Fruit fly (Drosophila melanogaster) whole organism, embryonic: ENCODE data around the gene Xport-B.

Experiments
- ATbp ChIP-seq: fragments of 200-800 bp; sonication (Bioruptor generic); optimal IDR thresholded peaks from 2 replicates; lab custom pipeline; 2017; ENCODE audit warnings: missing biosample characterization, mild to moderate bottlenecking, missing genetic modification characterization, missing genetic modification reagents
- Bteb2 ChIP-seq: fragments of 200-800 bp; sonication (Bioruptor generic); optimal IDR thresholded peaks from 2 replicates; lab custom pipeline; 2016; ENCODE audit warnings: missing biosample characterization, missing genetic modification characterization
- CG10431 ChIP-seq: fragments of 200-800 bp; sonication (Bioruptor generic); optimal IDR thresholded peaks from 3 replicates; lab custom pipeline; 2018; ENCODE audit warnings: missing biosample characterization, mild to moderate bottlenecking, missing genetic modification characterization
- CG10959 ChIP-seq: fragments of 200-800 bp; sonication (Bioruptor generic); IDR thresholded peaks from 2 replicates; pipeline ENCODE4 v1.3.6; 2022; ENCODE audit warnings: missing biosample characterization, missing genetic modification characterization
- CG16779 ChIP-seq: fragments of 200-800 bp; sonication (Bioruptor generic); IDR thresholded peaks from 2 replicates; pipeline ENCODE4 v1.3.6; 2022; ENCODE audit warnings: missing biosample characterization, missing genetic modification characterization
- CG17829 ChIP-seq: fragments of 200-800 bp; optimal IDR thresholded peaks from 2 replicates; lab custom pipeline; 2019; ENCODE audit warnings: missing biosample characterization, mild to moderate bottlenecking, missing genetic modification characterization, moderate library complexity
- CG1832 ChIP-seq: fragments of 200-800 bp; sonication (Bioruptor generic); optimal IDR thresholded peaks from 2 replicates; lab custom pipeline; 2017; ENCODE audit warnings: missing biosample characterization, mild to moderate bottlenecking, missing genetic modification characterization, inconsistent platforms
- CG18764 ChIP-seq: fragments of 200-800 bp; sonication (Bioruptor generic); optimal IDR thresholded peaks from 3 replicates; lab custom pipeline; 2016; ENCODE audit warnings: missing biosample characterization, missing genetic modification characterization
- CG31224 ChIP-seq: fragments of 200-800 bp; sonication (Bioruptor generic); IDR thresholded peaks from 2 replicates; pipeline ENCODE4 v1.3.6; 2022; ENCODE audit warnings: missing biosample characterization, missing genetic modification characterization
- CG3407 ChIP-seq: fragments of 200-800 bp; sonication (Bioruptor generic); optimal IDR thresholded peaks from 2 replicates; lab custom pipeline; 2018; ENCODE audit warnings: missing biosample characterization, mild to moderate bottlenecking, missing genetic modification characterization
- CG3847 ChIP-seq: fragments of 200-800 bp; sonication (Bioruptor generic); IDR thresholded peaks from 2 replicates; pipeline ENCODE4 v1.3.6; 2022; ENCODE audit warnings: missing biosample characterization, missing genetic modification characterization
- CG3995 ChIP-seq: fragments of 200-800 bp; sonication (Bioruptor generic); optimal IDR thresholded peaks from 3 replicates; lab custom pipeline; 2016; ENCODE audit warnings: missing biosample characterization, missing genetic modification characterization
- CG42726 ChIP-seq: fragments of 200-800 bp; sonication (Bioruptor generic); IDR thresholded peaks from 2 replicates; pipeline ENCODE4 v1.3.6; 2022; ENCODE audit warnings: missing biosample characterization, missing genetic modification characterization; ENCODE audit not compliant: partially characterized antibody
- CG6272 ChIP-seq: fragments of 200-800 bp; sonication (Bioruptor generic); IDR thresholded peaks from 2 replicates; pipeline ENCODE4 v1.3.6; 2022; ENCODE audit warnings: missing biosample characterization, missing genetic modification characterization
- CG7745 ChIP-seq: fragments of 200-800 bp; sonication (Bioruptor generic); optimal IDR thresholded peaks from 2 replicates; lab custom pipeline; 2018; ENCODE audit warnings: missing biosample characterization, mild to moderate bottlenecking, missing genetic modification characterization, moderate library complexity
- CG9215 ChIP-seq: fragments of 200-800 bp; sonication (Bioruptor generic); IDR thresholded peaks from 2 replicates; pipeline ENCODE4 v1.3.6; 2022; ENCODE audit warnings: missing biosample characterization, missing genetic modification characterization
- CkIIα-i1 ChIP-seq: fragments of 200-800 bp; sonication (Bioruptor generic); IDR thresholded peaks from 2 replicates; pipeline ENCODE4 v1.3.6; 2022; ENCODE audit warnings: missing biosample characterization, missing genetic modification characterization
- Doc2 ChIP-seq: fragments of 200-800 bp; sonication (Bioruptor generic); IDR thresholded peaks from 2 replicates; pipeline ENCODE4 v1.3.6; 2022; ENCODE audit warnings: missing biosample characterization, missing genetic modification characterization
- H15 ChIP-seq: fragments of 200-800 bp; sonication (Bioruptor generic); IDR thresholded peaks from 3 replicates; pipeline ENCODE4 v1.3.6; 2022; ENCODE audit warnings: missing biosample characterization, missing genetic modification characterization
- HmgD ChIP-seq: fragments of 200-800 bp; sonication (Bioruptor generic); optimal IDR thresholded peaks from 3 replicates; lab custom pipeline; 2016; ENCODE audit warnings: missing biosample characterization, missing genetic modification characterization
- Hmx ChIP-seq: fragments of 200-800 bp; sonication (Bioruptor generic); optimal IDR thresholded peaks from 2 replicates; lab custom pipeline; 2016; ENCODE audit warnings: missing biosample characterization, missing genetic modification characterization
- MESR4 ChIP-seq: fragments of 200-800 bp; sonication (Bioruptor generic); optimal IDR thresholded peaks from 2 replicates; lab custom pipeline; 2018; ENCODE audit warnings: missing biosample characterization, mild to moderate bottlenecking, missing genetic modification characterization, moderate library complexity
- Oaz ChIP-seq: fragments of 200-800 bp; sonication (Bioruptor generic); IDR thresholded peaks from 2 replicates; pipeline ENCODE4 v1.3.6; 2022; ENCODE audit warnings: missing biosample characterization, missing genetic modification characterization
- Sox102F ChIP-seq: fragments of 200-800 bp; sonication (Bioruptor generic); optimal IDR thresholded peaks from 2 replicates; lab custom pipeline; 2018; ENCODE audit warnings: missing biosample characterization, mild to moderate bottlenecking, missing genetic modification characterization, moderate library complexity
- TFAM ChIP-seq: fragments of 200-800 bp; sonication (Bioruptor generic); optimal IDR thresholded peaks from 2 replicates; lab custom pipeline; 2017; ENCODE audit warnings: missing biosample characterization, missing genetic modification characterization, inconsistent platforms
- amos ChIP-seq: fragments of 200-800 bp; sonication (Bioruptor generic); IDR thresholded peaks from 2 replicates; pipeline ENCODE4 v1.3.6; 2022; ENCODE audit warnings: missing biosample characterization, missing genetic modification characterization; ENCODE audit not compliant: partially characterized antibody
- aop ChIP-seq: fragments of 200-800 bp; sonication (Bioruptor generic); IDR thresholded peaks from 2 replicates; pipeline ENCODE4 v1.3.6; 2022; ENCODE audit warnings: missing biosample characterization, missing genetic modification characterization
- ap ChIP-seq: fragments of 200-800 bp; sonication (Bioruptor generic); IDR thresholded peaks from 2 replicates; pipeline ENCODE4 v1.3.6; 2022; ENCODE audit warnings: missing biosample characterization, missing genetic modification characterization
- ase ChIP-seq: fragments of 200-800 bp; sonication (Bioruptor generic); IDR thresholded peaks from 3 replicates; pipeline ENCODE4 v1.3.6; 2022; ENCODE audit warnings: missing biosample characterization, missing genetic modification characterization
- bab2 ChIP-seq: fragments of 200-800 bp; sonication (Bioruptor generic); optimal IDR thresholded peaks from 2 replicates; lab custom pipeline; 2016; ENCODE audit warnings: missing biosample characterization, missing genetic modification characterization
- br ChIP-seq: fragments of >200 bp; optimal IDR thresholded peaks from 2 replicates; lab custom pipeline; 2017
- cato ChIP-seq: fragments of 200-800 bp; sonication (Bioruptor generic); optimal IDR thresholded peaks from 2 replicates; lab custom pipeline; 2016; ENCODE audit warnings: missing biosample characterization, missing genetic modification characterization, borderline replicate concordance
- cg ChIP-seq: fragments of 200-800 bp; sonication (Bioruptor generic); optimal IDR thresholded peaks from 3 replicates; lab custom pipeline; 2019; ENCODE audit warnings: missing biosample characterization, mild to moderate bottlenecking, missing genetic modification characterization, moderate library complexity
- dm ChIP-seq: fragments of 200-800 bp; sonication (Bioruptor generic); optimal IDR thresholded peaks from 3 replicates; lab custom pipeline; 2016; ENCODE audit warnings: missing biosample characterization, missing genetic modification characterization
- eve ChIP-seq, 2 experiments: fragments of >200 bp; optimal IDR thresholded peaks; 2 replicates each; lab custom pipeline; 2017; ENCODE audit warnings: missing biosample characterization in 2 of 2, missing genetic modification characterization in 2 of 2
- fd96Cb ChIP-seq: fragments of 200-800 bp; sonication (Bioruptor generic); optimal IDR thresholded peaks from 2 replicates; lab custom pipeline; 2018; ENCODE audit warnings: missing biosample characterization, mild to moderate bottlenecking, missing genetic modification characterization, moderate library complexity
- gem ChIP-seq: fragments of 200-800 bp; sonication (Bioruptor generic); optimal IDR thresholded peaks from 2 replicates; lab custom pipeline; 2019; ENCODE audit warnings: missing biosample characterization, mild to moderate bottlenecking, missing genetic modification characterization, moderate library complexity
- gfzf ChIP-seq: fragments of 200-800 bp; sonication (Bioruptor generic); optimal IDR thresholded peaks from 2 replicates; lab custom pipeline; 2016; ENCODE audit warnings: missing biosample characterization, mild to moderate bottlenecking, missing genetic modification characterization, moderate library complexity
- jumu ChIP-seq: fragments of 200-800 bp; sonication (Bioruptor generic); optimal IDR thresholded peaks from 3 replicates; lab custom pipeline; 2016; ENCODE audit warnings: missing biosample characterization, missing genetic modification characterization
- ken ChIP-seq: fragments of 200-800 bp; sonication (Bioruptor generic); IDR thresholded peaks from 3 replicates; pipeline ENCODE4 v1.3.6; 2022; ENCODE audit warnings: missing biosample characterization, missing genetic modification characterization
- mam ChIP-seq: fragments of 200-800 bp; sonication (Bioruptor generic); optimal IDR thresholded peaks from 3 replicates; lab custom pipeline; 2016; ENCODE audit warnings: missing biosample characterization, missing genetic modification characterization
- oc ChIP-seq: fragments of 200-800 bp; sonication (Bioruptor generic); optimal IDR thresholded peaks from 2 replicates; lab custom pipeline; 2018; ENCODE audit warnings: missing biosample characterization, mild to moderate bottlenecking, missing genetic modification characterization, moderate library complexity
- otp ChIP-seq: fragments of 200-800 bp; sonication (Bioruptor generic); IDR thresholded peaks from 3 replicates; pipeline ENCODE4, ENCODE4 v1.3.6; 2022; ENCODE audit warnings: missing biosample characterization, missing genetic modification characterization
- pan ChIP-seq, 4 experiments: fragments of >200 bp in 3 of 4; fragments of 200-800 bp in 1 of 4; sonication (Bioruptor generic) in 1 of 4; optimal IDR thresholded peaks in 3 of 4; IDR thresholded peaks in 1 of 4; 2 replicates each; pipeline versions ENCODE4 v1.3.6 to Lab custom; 2017 to 2022; ENCODE audit warnings: missing biosample characterization in 2 of 4, missing genetic modification characterization in 2 of 4, mixed read lengths in 1 of 4
- peb ChIP-seq: fragments of 200-800 bp; sonication (Bioruptor generic); IDR thresholded peaks from 2 replicates; pipeline ENCODE4 v1.3.6; 2022; ENCODE audit warnings: missing biosample characterization, missing genetic modification characterization
- sc ChIP-seq, 3 experiments: fragments of >200 bp in 2 of 3; fragments of 200-800 bp in 1 of 3; sonication (Bioruptor generic) in 1 of 3; optimal IDR thresholded peaks; 2 replicates in 2 of 3; 3 replicates in 1 of 3; lab custom pipeline; 2017; ENCODE audit warnings: mild to moderate bottlenecking in 1 of 3, missing biosample characterization in 1 of 3, missing genetic modification characterization in 1 of 3, missing genetic modification reagents in 1 of 3
- slou ChIP-seq: fragments of 200-800 bp; sonication (Bioruptor generic); optimal IDR thresholded peaks from 3 replicates; lab custom pipeline; 2016; ENCODE audit warnings: missing biosample characterization, missing genetic modification characterization
- sqz ChIP-seq: fragments of 200-800 bp; sonication (Bioruptor generic); optimal IDR thresholded peaks from 3 replicates; lab custom pipeline; 2018; ENCODE audit warnings: missing biosample characterization, mild to moderate bottlenecking, missing genetic modification characterization
- ssp ChIP-seq: fragments of 200-800 bp; sonication (Bioruptor generic); IDR thresholded peaks from 2 replicates; pipeline ENCODE4 v1.3.6; 2022; ENCODE audit warnings: missing biosample characterization, missing genetic modification characterization

The Xport-B gene

dm6 chr3R:19875118-19875887 lies 39.9 kb downstream of the Xport-B start, which contains the start of gene Mrp5 (continued):
- 0 out of 2 replicates have a peak, but pooled peaks have one; percentile 7 for TF ChIP-seq CG42726 (GFP tag; lab: Robert Waterston, UW)
- no peak for TF ChIP-seq Hmx (GFP tag; lab: Kevin White, UChicago)
- no peak for TF ChIP-seq CG16779 (GFP tag; lab: Robert Waterston, UW)
- TF ChIP-seq CG31224 (GFP tag; lab: Robert Waterston, UW) = peak; percentile 47
- TF ChIP-seq cg (GFP tag; lab: Kevin White, UChicago) = peak; percentile 78
- peak; percentile 28; the same call in 1 of the 2 replicates for TF ChIP-seq ap (GFP tag; lab: Robert Waterston, UW)
- TF ChIP-seq dm (GFP tag; lab: Kevin White, UChicago) = no peak
- TF ChIP-seq CG17829 (tag; lab: Kevin White, UChicago) = peak; percentile 20
- peak; percentile 30 for TF ChIP-seq fd96Cb
- TF ChIP-seq aop = peak; percentile 49; the same call in 1 of the 2 replicates
- no peak for TF ChIP-seq pan (optimal IDR thresholded peaks at IDR 0.05; lab: Kevin White, UChicago)
- peak in 1 of 2 experiments; percentile 62 for TF ChIP-seq pan (GFP tag; optimal IDR thresholded peaks at IDR 0.05 in 1 of 2, IDR thresholded peaks at IDR 0.05 in 1 of 2)
- no peak for TF ChIP-seq sc (optimal IDR thresholded peaks at IDR 0.05; lab: Kevin White, UChicago)
- no peak for TF ChIP-seq sc (GFP tag; optimal IDR thresholded peaks at IDR 0.05; lab: Kevin White, UChicago)
- no peak for TF ChIP-seq CG9215 (GFP tag; lab: Robert Waterston, UW)
- no peak; the same call in 1 of the 2 replicates for TF ChIP-seq CG3847 (GFP tag; lab: Robert Waterston, UW)
- no peak for TF ChIP-seq CG7745 (tag; lab: Kevin White, UChicago)
- TF ChIP-seq CG3407 (GFP tag; lab: Kevin White, UChicago) = no peak
- TF ChIP-seq Oaz = peak; percentile 18; the same call in 1 of the 2 replicates
- peak; percentile 51; the same call in 1 of the 3 replicates for TF ChIP-seq H15 (GFP tag; lab: Robert Waterston, UW)
- no peak; the same call in 1 of the 2 replicates for TF ChIP-seq CG10959 (GFP tag; lab: Robert Waterston, UW)
- 0 out of 2 replicates have a peak, but pooled peaks have one; percentile 12 for TF ChIP-seq peb (GFP tag; lab: Robert Waterston, UW)
- TF ChIP-seq CkIIα-i1 (GFP tag; lab: Robert Waterston, UW) = no peak
- peak; percentile 44 for TF ChIP-seq ssp (GFP tag; lab: Robert Waterston, UW)
- TF ChIP-seq ase (GFP tag; lab: Robert Waterston, UW) = peak; percentile 53; the same call in 2 of the 3 replicates
- TF ChIP-seq mam (GFP tag; lab: Kevin White, UChicago) = peak; percentile 15
- peak; percentile 57 for TF ChIP-seq gem (tag; lab: Kevin White, UChicago)
- peak; percentile 54 for TF ChIP-seq ATbp (GFP tag; lab: Kevin White, UChicago)
- no peak for TF ChIP-seq slou (GFP tag; lab: Kevin White, UChicago)
- no peak for TF ChIP-seq HmgD (GFP tag; lab: Kevin White, UChicago)
- TF ChIP-seq CG3995 (GFP tag; lab: Kevin White, UChicago) = no peak
- no peak for TF ChIP-seq cato (GFP tag; lab: Kevin White, UChicago)
- TF ChIP-seq CG18764 (GFP tag; lab: Kevin White, UChicago) = no peak
- no peak for TF ChIP-seq br (lab: Kevin White, UChicago)
- TF ChIP-seq CG1832 = no peak
- no peak for TF ChIP-seq bab2 (GFP tag; lab: Kevin White, UChicago)
- TF ChIP-seq TFAM (GFP tag; lab: Kevin White, UChicago) = no peak
- no peak for TF ChIP-seq gfzf (GFP tag; lab: Kevin White, UChicago)
- no peak for TF ChIP-seq CG10431 (GFP tag; lab: Kevin White, UChicago)
- TF ChIP-seq amos (GFP tag; lab: Robert Waterston, UW) = no peak; the same call in 1 of the 2 replicates
- TF ChIP-seq otp (GFP tag; lab: Robert Waterston, UW) = no peak
- TF ChIP-seq CG6272 (GFP tag; lab: Robert Waterston, UW) = no peak
- no peak for TF ChIP-seq eve (GFP tag; optimal IDR thresholded peaks at IDR 0.05; lab: Kevin White, UChicago)
- peak; percentile 11 for TF ChIP-seq Bteb2 (GFP tag; lab: Kevin White, UChicago)
- no peak for TF ChIP-seq jumu (GFP tag; lab: Kevin White, UChicago)
- no peak for TF ChIP-seq oc (tag; lab: Kevin White, UChicago)
- peak; percentile 48; the same call in 1 of the 3 replicates for TF ChIP-seq ken (GFP tag; lab: Robert Waterston, UW)
- peak; percentile 36 for TF ChIP-seq Sox102F (GFP tag; lab: Kevin White, UChicago)
- peak; percentile 39 for TF ChIP-seq MESR4 (GFP tag; lab: Kevin White, UChicago)
- no peak for TF ChIP-seq Doc2 (GFP tag; lab: Robert Waterston, UW)
- TF ChIP-seq sqz (GFP tag; lab: Kevin White, UChicago) = no peak
